Worm (Caenorhabditis elegans) whole organism, L1 larva: ENCODE data around the gene srt-70.

Experiments
- C04F5.9 ChIP-seq: sonication (generic microtip); optimal IDR thresholded peaks from 2 replicates; lab custom pipeline; 2016; ENCODE audit warnings: missing genetic modification characterization, missing compliant biosample characterization
- C16A3.4 ChIP-seq: fragments of 150-350 bp; optimal IDR thresholded peaks from 2 replicates; lab custom pipeline; 2014; ENCODE audit warnings: missing biosample characterization, missing genetic modification characterization
- F16B12.6 ChIP-seq: fragments of 150-350 bp; optimal IDR thresholded peaks from 2 replicates; lab custom pipeline; 2014; ENCODE audit warnings: missing biosample characterization, missing genetic modification characterization
- aha-1 ChIP-seq: fragments of 150-350 bp; optimal IDR thresholded peaks from 2 replicates; lab custom pipeline; 2014; ENCODE audit warnings: missing biosample characterization, missing genetic modification characterization
- blmp-1 ChIP-seq: fragments of 150-350 bp; optimal IDR thresholded peaks from 2 replicates; lab custom pipeline; 2014; ENCODE audit warnings: missing biosample characterization, missing genetic modification characterization
- ceh-63 ChIP-seq: fragments of 200-800 bp; sonication (Bioruptor generic); optimal IDR thresholded peaks from 2 replicates; lab custom pipeline; 2018; ENCODE audit warnings: mild to moderate bottlenecking, missing genetic modification characterization, missing compliant biosample characterization
- ceh-8 ChIP-seq: fragments of 200-800 bp; sonication (Bioruptor generic); optimal IDR thresholded peaks from 2 replicates; lab custom pipeline; 2018; ENCODE audit warnings: mild to moderate bottlenecking, missing genetic modification characterization, moderate library complexity, missing compliant biosample characterization
- ceh-88 ChIP-seq: fragments of 200-800 bp; sonication (Bioruptor generic); IDR thresholded peaks from 2 replicates; pipeline ENCODE4 v1.3.6; 2022; ENCODE audit warnings: missing genetic modification characterization, missing compliant biosample characterization
- ceh-90 ChIP-seq: sonication (generic microtip); optimal IDR thresholded peaks from 2 replicates; lab custom pipeline; 2016; ENCODE audit warnings: missing genetic modification characterization, missing compliant biosample characterization
- dsc-1 ChIP-seq: sonication (generic microtip); optimal IDR thresholded peaks from 2 replicates; lab custom pipeline; 2016; ENCODE audit warnings: mild to moderate bottlenecking, missing genetic modification characterization, missing compliant biosample characterization
- efl-1 ChIP-seq, 4 experiments: fragments of 150-350 bp; optimal IDR thresholded peaks in 3 of 4; peaks in 1 of 4; 1 replicate in 1 of 4; 2 replicates in 3 of 4; lab custom pipeline; 2014; ENCODE audit warnings: missing biosample characterization in 2 of 4, missing genetic modification characterization in 2 of 4, missing genetic modification reagents in 2 of 4
- egl-27 ChIP-seq, 2 experiments: fragments of 150-350 bp in 1 of 2; sonication (generic microtip); optimal IDR thresholded peaks; 3 replicates each; lab custom pipeline; 2017 to 2018; ENCODE audit warnings: missing biosample characterization in 2 of 2, missing genetic modification characterization in 2 of 2, missing genetic modification reagents in 2 of 2
- elt-2 ChIP-seq: sonication (generic microtip); optimal IDR thresholded peaks from 2 replicates; lab custom pipeline; 2016; ENCODE audit warnings: missing genetic modification characterization, mild to moderate bottlenecking, inconsistent platforms, missing compliant biosample characterization, missing genetic modification reagents
- ets-5 ChIP-seq: fragments of 200-800 bp; sonication (Bioruptor generic); IDR thresholded peaks from 2 replicates; pipeline ENCODE4 v1.3.6; 2022; ENCODE audit warnings: missing genetic modification characterization, missing compliant biosample characterization
- fkh-10 ChIP-seq: sonication (generic microtip); optimal IDR thresholded peaks from 2 replicates; lab custom pipeline; 2017; ENCODE audit warnings: missing biosample characterization, missing genetic modification reagents, missing genetic modification characterization
- fkh-4 ChIP-seq: sonication (generic microtip); optimal IDR thresholded peaks from 2 replicates; lab custom pipeline; 2016; ENCODE audit warnings: missing compliant biosample characterization, missing genetic modification characterization, borderline replicate concordance
- fkh-8 ChIP-seq: sonication (generic microtip); optimal IDR thresholded peaks from 2 replicates; lab custom pipeline; 2016; ENCODE audit warnings: mild to moderate bottlenecking, missing genetic modification characterization, missing compliant biosample characterization
- hlh-4 ChIP-seq: sonication (generic microtip); optimal IDR thresholded peaks from 2 replicates; lab custom pipeline; 2016; ENCODE audit warnings: mild to moderate bottlenecking, missing genetic modification characterization, missing compliant biosample characterization
- jun-1 ChIP-seq: fragments of 150-350 bp; optimal IDR thresholded peaks from 2 replicates; lab custom pipeline; 2014; ENCODE audit warnings: missing biosample characterization, missing genetic modification reagents, missing genetic modification characterization
- lin-13 ChIP-seq: fragments of 150-350 bp; optimal IDR thresholded peaks from 2 replicates; lab custom pipeline; 2014; ENCODE audit warnings: missing biosample characterization, missing genetic modification reagents, missing genetic modification characterization
- lin-14 ChIP-seq: fragments of 200-800 bp; sonication (Bioruptor generic); optimal IDR thresholded peaks from 2 replicates; lab custom pipeline; 2018; ENCODE audit warnings: mild to moderate bottlenecking, missing genetic modification characterization, moderate library complexity, missing compliant biosample characterization
- lin-35 ChIP-seq, 2 experiments: fragments of 150-350 bp; optimal IDR thresholded peaks; 2 replicates each; lab custom pipeline; 2014; ENCODE audit warnings: missing biosample characterization in 2 of 2, missing genetic modification characterization in 2 of 2, missing genetic modification reagents in 2 of 2
- lin-39 ChIP-seq: fragments of 150-350 bp; optimal IDR thresholded peaks from 2 replicates; lab custom pipeline; 2014; ENCODE audit warnings: missing biosample characterization, missing genetic modification reagents, missing genetic modification characterization
- lir-3 ChIP-seq: sonication (generic microtip); optimal IDR thresholded peaks from 2 replicates; lab custom pipeline; 2016; ENCODE audit warnings: mild to moderate bottlenecking, missing genetic modification characterization, moderate library complexity, missing compliant biosample characterization; ENCODE audit not compliant: poor library complexity
- lsy-2 ChIP-seq, 2 experiments: fragments of 150-350 bp; optimal IDR thresholded peaks; 2 replicates each; lab custom pipeline; 2014; ENCODE audit warnings: missing biosample characterization in 2 of 2, missing genetic modification characterization in 2 of 2
- mab-9 ChIP-seq: fragments of 200-800 bp; sonication (Bioruptor generic); IDR thresholded peaks from 2 replicates; pipeline ENCODE4 v1.3.6; 2022; ENCODE audit warnings: missing genetic modification reagents, missing genetic modification characterization, missing compliant biosample characterization
- mdl-1 ChIP-seq, 2 experiments: fragments of 150-350 bp; optimal IDR thresholded peaks; 2 replicates each; lab custom pipeline; 2014 to 2017; ENCODE audit warnings: missing biosample characterization in 2 of 2, missing genetic modification characterization in 2 of 2, inconsistent platforms in 1 of 2
- nhr-19 ChIP-seq: fragments of 200-800 bp; sonication (Bioruptor generic); conservative IDR thresholded peaks from 2 replicates; pipeline ENCODE4 v1.3.6; 2022; ENCODE audit warnings: missing genetic modification characterization, missing compliant biosample characterization
- nhr-20 ChIP-seq: sonication (generic microtip); optimal IDR thresholded peaks from 2 replicates; lab custom pipeline; 2016; ENCODE audit warnings: mild to moderate bottlenecking, missing genetic modification characterization, missing compliant biosample characterization
- nhr-237 ChIP-seq: fragments of 150-350 bp; optimal IDR thresholded peaks from 2 replicates; lab custom pipeline; 2014; ENCODE audit warnings: missing biosample characterization, missing genetic modification characterization
- nhr-71 ChIP-seq: sonication (generic microtip); optimal IDR thresholded peaks from 2 replicates; lab custom pipeline; 2016; ENCODE audit warnings: mild to moderate bottlenecking, missing genetic modification characterization, moderate library complexity, missing compliant biosample characterization
- nhr-76 ChIP-seq: sonication (generic microtip); optimal IDR thresholded peaks from 2 replicates; lab custom pipeline; 2017; ENCODE audit warnings: missing biosample characterization, missing genetic modification characterization
- nhr-84 ChIP-seq: sonication (generic microtip); optimal IDR thresholded peaks from 2 replicates; lab custom pipeline; 2017; ENCODE audit warnings: missing biosample characterization, missing genetic modification characterization
- nhr-90 ChIP-seq: sonication (generic microtip); optimal IDR thresholded peaks from 2 replicates; lab custom pipeline; 2016; ENCODE audit warnings: mild to moderate bottlenecking, missing genetic modification characterization, missing compliant biosample characterization; ENCODE audit not compliant: poor library complexity
- rnt-1 ChIP-seq: sonication (generic microtip); optimal IDR thresholded peaks from 2 replicates; lab custom pipeline; 2016; ENCODE audit warnings: mild to moderate bottlenecking, missing genetic modification characterization, moderate library complexity, missing compliant biosample characterization
- snu-23 ChIP-seq: sonication (generic microtip); optimal IDR thresholded peaks from 2 replicates; lab custom pipeline; 2016; ENCODE audit warnings: missing genetic modification characterization, missing compliant biosample characterization
- sptf-1 ChIP-seq: fragments of 150-350 bp; optimal IDR thresholded peaks from 2 replicates; lab custom pipeline; 2014; ENCODE audit warnings: missing biosample characterization, missing genetic modification characterization
- sup-37 ChIP-seq: fragments of 200-800 bp; sonication (Bioruptor generic); optimal IDR thresholded peaks from 2 replicates; lab custom pipeline; 2018; ENCODE audit warnings: mild to moderate bottlenecking, missing genetic modification characterization, missing compliant biosample characterization
- swsn-7 ChIP-seq: sonication (generic microtip); optimal IDR thresholded peaks from 2 replicates; lab custom pipeline; 2016; ENCODE audit warnings: missing genetic modification characterization, missing compliant biosample characterization
- tbx-2 ChIP-seq: sonication (generic microtip); optimal IDR thresholded peaks from 2 replicates; lab custom pipeline; 2016; ENCODE audit warnings: missing genetic modification characterization, missing compliant biosample characterization
- tlp-1 ChIP-seq: fragments of 150-350 bp; optimal IDR thresholded peaks from 2 replicates; lab custom pipeline; 2014; ENCODE audit warnings: missing biosample characterization, missing genetic modification characterization
- unc-130 ChIP-seq: fragments of 150-350 bp; optimal IDR thresholded peaks from 2 replicates; lab custom pipeline; 2017; ENCODE audit warnings: missing biosample characterization, missing genetic modification characterization, inconsistent platforms
- unc-62 ChIP-seq: fragments of 150-350 bp; optimal IDR thresholded peaks from 2 replicates; lab custom pipeline; 2014; ENCODE audit warnings: missing biosample characterization, missing genetic modification reagents, missing genetic modification characterization
- zag-1 ChIP-seq: fragments of 150-350 bp; optimal IDR thresholded peaks from 2 replicates; lab custom pipeline; 2014; ENCODE audit warnings: missing biosample characterization, missing genetic modification characterization
- zip-4 ChIP-seq: fragments of 200-800 bp; sonication (Bioruptor generic); optimal IDR thresholded peaks from 2 replicates; lab custom pipeline; 2018; ENCODE audit warnings: mild to moderate bottlenecking, missing genetic modification characterization, moderate library complexity, missing compliant biosample characterization
- ztf-11 ChIP-seq, 2 experiments: sonication (generic microtip); optimal IDR thresholded peaks; 2 replicates each; lab custom pipeline; 2016 to 2017; ENCODE audit warnings: missing genetic modification characterization in 2 of 2, missing biosample characterization in 1 of 2, missing compliant biosample characterization in 1 of 2
- ztf-4 ChIP-seq: fragments of 150-350 bp; optimal IDR thresholded peaks from 2 replicates; lab custom pipeline; 2014; ENCODE audit warnings: missing biosample characterization, missing genetic modification characterization

Gene srt-70

DNA sequence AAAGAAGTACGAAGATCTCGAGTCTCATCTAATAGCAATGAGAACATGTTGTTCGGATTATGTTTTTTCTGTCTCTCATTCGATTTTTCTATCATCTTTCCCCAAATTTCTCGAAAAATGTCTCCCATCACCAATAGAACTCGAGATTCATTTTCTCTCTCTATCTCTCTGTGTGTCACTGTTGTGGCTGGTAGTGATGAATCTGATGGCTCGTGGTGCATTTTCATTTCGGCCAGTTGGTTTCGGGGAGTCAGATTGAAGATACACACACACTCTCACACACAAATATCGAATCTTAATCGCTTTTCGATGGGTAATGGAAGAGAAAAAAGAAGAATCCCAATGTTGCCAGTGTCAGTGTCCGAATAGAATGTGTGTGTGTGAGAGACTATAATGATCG lies 36.6 kb upstream of the srt-70 start:
- TF ChIP-seq efl-1 (optimal IDR thresholded peaks at IDR 0.05; lab: Kevin White, UChicago) (peak in 1 of 2 experiments; percentile 9), efl-1 (GFP tag; optimal IDR thresholded peaks at IDR 0.05 in 1 of 2; lab: Kevin White, UChicago) (no peak), rnt-1 (tag; lab: Kevin White, UChicago) (peak; percentile 40), fkh-8 (tag; lab: Kevin White, UChicago) (no peak), nhr-84 (tag; lab: Kevin White, UChicago) (no peak), tlp-1 (no peak), nhr-237 (tag; lab: Kevin White, UChicago) (no peak), C04F5.9 (tag; lab: Kevin White, UChicago) (no peak), mab-9 (no peak), lsy-2 (tag; optimal IDR thresholded peaks at IDR 0.05; lab: Kevin White, UChicago) (peak in 1 of 2 experiments; percentile 55), snu-23 (GFP tag; lab: Kevin White, UChicago) (peak; percentile 36), nhr-71 (tag; lab: Kevin White, UChicago) (peak; percentile 72), F16B12.6 (tag; lab: Kevin White, UChicago) (no peak), lin-13 (GFP tag; lab: Kevin White, UChicago) (no peak), dsc-1 (tag; lab: Kevin White, UChicago) (peak; percentile 94), lin-39 (no peak), ceh-90 (tag; lab: Kevin White, UChicago) (no peak), lin-14 (peak; percentile 81), nhr-20 (tag; lab: Kevin White, UChicago) (peak; percentile 17), unc-130 (peak; percentile 3), mdl-1 (tag; optimal IDR thresholded peaks at IDR 0.05; lab: Kevin White, UChicago) (peak in 1 of 2 experiments; percentile 56), fkh-4 (tag; lab: Kevin White, UChicago) (peak; percentile 53), C16A3.4 (no peak), tbx-2 (tag; lab: Kevin White, UChicago) (peak; percentile 18), ceh-88 (GFP tag; lab: Robert Waterston, UW) (no peak), ztf-4 (tag; lab: Kevin White, UChicago) (peak; percentile 9), nhr-19 (GFP tag; lab: Robert Waterston, UW) (peak; percentile 22; the same call in 1 of the 2 replicates)
- TF ChIP-seq, all 84 proteins: peak for 14

DNA sequence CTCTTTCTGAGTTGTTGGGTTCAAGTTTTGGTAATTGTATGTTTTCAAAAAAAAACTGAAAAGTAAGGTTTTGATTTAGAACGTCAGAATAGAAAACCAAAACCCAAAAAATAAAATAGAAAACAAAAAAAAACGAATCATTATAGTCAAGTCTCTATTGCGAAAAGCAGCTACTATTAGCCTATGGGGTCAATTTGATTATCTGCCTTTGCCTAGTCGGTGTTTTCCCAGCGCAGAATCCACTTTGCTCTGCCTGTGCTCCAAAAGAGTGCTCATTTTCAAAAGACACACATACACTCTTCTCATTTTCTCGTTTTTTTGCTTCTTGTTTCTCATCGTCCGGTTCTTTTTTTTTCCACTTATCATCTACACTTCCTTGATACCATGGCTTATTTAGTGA lies 29.3 kb upstream of the srt-70 start:
- no peak for TF ChIP-seq fkh-10 (GFP tag; lab: Kevin White, UChicago)
- TF ChIP-seq nhr-71 (tag; lab: Kevin White, UChicago) = no peak
- no peak for TF ChIP-seq ets-5 (GFP tag; lab: Robert Waterston, UW)
- no peak for TF ChIP-seq mdl-1 (tag; optimal IDR thresholded peaks at IDR 0.05; lab: Kevin White, UChicago)
- no peak for TF ChIP-seq lir-3 (tag; lab: Kevin White, UChicago)
- no peak for TF ChIP-seq zip-4 (GFP tag; lab: Kevin White, UChicago)
- no peak for TF ChIP-seq lin-39
- TF ChIP-seq aha-1 (tag; lab: Kevin White, UChicago) = no peak
- no peak for TF ChIP-seq dsc-1 (tag; lab: Kevin White, UChicago)
- TF ChIP-seq nhr-90 (tag; lab: Kevin White, UChicago) = no peak
- no peak for TF ChIP-seq ceh-88 (GFP tag; lab: Robert Waterston, UW)
- no peak for TF ChIP-seq sup-37 (GFP tag; lab: Kevin White, UChicago)
- TF ChIP-seq unc-62 (GFP tag; lab: Kevin White, UChicago) = no peak
- no peak for TF ChIP-seq ceh-8 (GFP tag; lab: Kevin White, UChicago)

DNA sequence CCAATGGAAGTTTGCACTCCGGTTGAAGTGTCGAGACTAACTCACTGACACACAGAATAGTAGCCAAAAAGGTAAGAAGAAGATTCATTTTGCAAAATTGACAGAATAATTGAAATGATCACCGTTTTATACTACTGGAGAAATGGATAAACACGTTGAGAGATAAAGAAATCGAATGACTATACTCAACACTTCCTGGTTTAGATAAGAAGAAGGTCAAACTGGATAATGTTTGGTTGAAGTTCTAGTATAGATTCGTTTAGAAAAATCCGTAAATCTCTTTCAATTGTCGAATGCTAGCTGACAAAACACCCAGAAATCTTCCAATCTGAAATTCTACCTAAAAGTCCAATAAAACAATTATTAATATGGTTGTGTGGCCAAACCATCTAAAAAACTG lies 27.9 kb upstream of the srt-70 start, which contains the start of gene Y49G5A.1:
Y49G5A.1 (minus strand) TSS at position 101 of the 400 bp plus-strand sequence.
- TF ChIP-seq lin-35 (GFP tag; optimal IDR thresholded peaks at IDR 0.05; lab: Kevin White, UChicago) (no peak), fkh-8 (tag; lab: Kevin White, UChicago) (no peak), aha-1 (tag; lab: Kevin White, UChicago) (no peak), ztf-11 (tag; optimal IDR thresholded peaks at IDR 0.05; lab: Kevin White, UChicago) (no peak), blmp-1 (tag; lab: Kevin White, UChicago) (no peak), egl-27 (tag; optimal IDR thresholded peaks at IDR 0.05; lab: Kevin White, UChicago) (no peak), sptf-1 (tag; lab: Kevin White, UChicago) (no peak), ceh-63 (GFP tag; lab: Kevin White, UChicago) (no peak), nhr-76 (no peak), sup-37 (GFP tag; lab: Kevin White, UChicago) (no peak), lin-14 (no peak), swsn-7 (tag; lab: Kevin White, UChicago) (no peak), jun-1 (tag; lab: Kevin White, UChicago) (no peak), nhr-20 (tag; lab: Kevin White, UChicago) (no peak), ets-5 (GFP tag; lab: Robert Waterston, UW) (no peak), hlh-4 (tag; lab: Kevin White, UChicago) (no peak), elt-2 (tag; lab: Kevin White, UChicago) (no peak), zag-1 (no peak)
